Fruit fly (Drosophila melanogaster) whole organism, embryonic: ENCODE results near the gene Mkk4.

Experiments used
- CG1024 ChIP-seq: fragments of 200-800 bp; sonication (Bioruptor generic); IDR thresholded peaks from 2 replicates; pipeline ENCODE4 v1.3.6; 2022; ENCODE audit warnings: missing biosample characterization, missing genetic modification characterization
- CG11696 ChIP-seq: fragments of 200-800 bp; sonication (Bioruptor generic); IDR thresholded peaks from 2 replicates; pipeline ENCODE4 v1.3.6; 2022; ENCODE audit warnings: missing biosample characterization, missing genetic modification characterization
- CG12104 ChIP-seq: fragments of 200-800 bp; sonication (Bioruptor generic); optimal IDR thresholded peaks from 3 replicates; lab custom pipeline; 2016; ENCODE audit warnings: missing biosample characterization, missing genetic modification characterization
- CG12769 ChIP-seq: fragments of 200-800 bp; sonication (Bioruptor generic); optimal IDR thresholded peaks from 2 replicates; lab custom pipeline; 2019; ENCODE audit warnings: missing biosample characterization, mild to moderate bottlenecking, missing genetic modification characterization, moderate library complexity
- CG15696 ChIP-seq: fragments of 200-800 bp; sonication (Bioruptor generic); optimal IDR thresholded peaks from 2 replicates; lab custom pipeline; 2019; ENCODE audit warnings: missing biosample characterization, mild to moderate bottlenecking, missing genetic modification characterization, moderate library complexity
- CG17829 ChIP-seq: fragments of 200-800 bp; optimal IDR thresholded peaks from 2 replicates; lab custom pipeline; 2019; ENCODE audit warnings: missing biosample characterization, mild to moderate bottlenecking, missing genetic modification characterization, moderate library complexity
- CG18476 ChIP-seq: fragments of 200-800 bp; sonication (Bioruptor generic); optimal IDR thresholded peaks from 2 replicates; lab custom pipeline; 2016; ENCODE audit warnings: missing biosample characterization, mild to moderate bottlenecking, missing genetic modification characterization
- CG34422 ChIP-seq: fragments of 200-800 bp; sonication (Bioruptor generic); IDR thresholded peaks from 3 replicates; pipeline ENCODE4 v1.3.6; 2022; ENCODE audit warnings: missing biosample characterization, missing genetic modification characterization
- CG4854 ChIP-seq: fragments of 200-800 bp; sonication (Bioruptor generic); optimal IDR thresholded peaks from 2 replicates; lab custom pipeline; 2016; ENCODE audit warnings: missing biosample characterization, missing genetic modification characterization, inconsistent platforms
- CG5953 ChIP-seq: fragments of 200-800 bp; sonication (Bioruptor generic); IDR thresholded peaks from 2 replicates; pipeline ENCODE4 v1.3.6; 2022; ENCODE audit warnings: missing biosample characterization, missing genetic modification characterization
- CG6254 ChIP-seq: fragments of 200-800 bp; sonication (Bioruptor generic); optimal IDR thresholded peaks from 3 replicates; lab custom pipeline; 2017; ENCODE audit warnings: mild to moderate bottlenecking, missing biosample characterization, missing genetic modification reagents, missing genetic modification characterization
- CG7839 ChIP-seq: fragments of 200-800 bp; sonication (Bioruptor generic); optimal IDR thresholded peaks from 3 replicates; lab custom pipeline; 2018; ENCODE audit warnings: missing biosample characterization, mild to moderate bottlenecking, missing genetic modification characterization, moderate library complexity
- CG7963 ChIP-seq: fragments of 200-800 bp; sonication (Bioruptor generic); IDR thresholded peaks from 3 replicates; pipeline ENCODE4 v1.3.6; 2022; ENCODE audit warnings: missing biosample characterization, missing genetic modification characterization; ENCODE audit not compliant: partially characterized antibody
- CG9437 ChIP-seq: fragments of 200-800 bp; sonication (Bioruptor generic); optimal IDR thresholded peaks from 2 replicates; lab custom pipeline; 2018; ENCODE audit warnings: missing biosample characterization, mild to moderate bottlenecking, missing genetic modification characterization
- CG9932 ChIP-seq: fragments of 200-800 bp; sonication (Bioruptor generic); IDR thresholded peaks from 2 replicates; pipeline ENCODE4 v1.3.6; 2022; ENCODE audit warnings: missing biosample characterization, missing genetic modification characterization
- Dad ChIP-seq: fragments of 200-800 bp; sonication (Bioruptor generic); optimal IDR thresholded peaks from 3 replicates; lab custom pipeline; 2016; ENCODE audit warnings: missing biosample characterization, missing genetic modification characterization
- E2f2 ChIP-seq: fragments of 200-800 bp; sonication (Bioruptor generic); IDR thresholded peaks from 2 replicates; pipeline ENCODE4 v1.3.6; 2022; ENCODE audit warnings: missing biosample characterization, missing genetic modification characterization
- Fer1 ChIP-seq: fragments of 200-800 bp; sonication (Bioruptor generic); optimal IDR thresholded peaks from 2 replicates; lab custom pipeline; 2017; ENCODE audit warnings: missing biosample characterization, mild to moderate bottlenecking, missing genetic modification characterization
- H15 ChIP-seq: fragments of 200-800 bp; sonication (Bioruptor generic); IDR thresholded peaks from 3 replicates; pipeline ENCODE4 v1.3.6; 2022; ENCODE audit warnings: missing biosample characterization, missing genetic modification characterization
- H2.0 ChIP-seq: fragments of 200-800 bp; sonication (Bioruptor generic); IDR thresholded peaks from 2 replicates; pipeline ENCODE4 v1.3.6; 2022; ENCODE audit warnings: missing biosample characterization, missing genetic modification characterization
- HLH54F ChIP-seq: fragments of 200-800 bp; sonication (Bioruptor generic); optimal IDR thresholded peaks from 3 replicates; lab custom pipeline; 2016; ENCODE audit warnings: missing biosample characterization, missing genetic modification characterization
- Mad ChIP-seq: fragments of 200-800 bp; sonication (Bioruptor generic); optimal IDR thresholded peaks from 2 replicates; lab custom pipeline; 2016; ENCODE audit warnings: missing biosample characterization, missing genetic modification characterization
- NC2α ChIP-seq: fragments of 200-800 bp; sonication (Bioruptor generic); optimal IDR thresholded peaks from 2 replicates; lab custom pipeline; 2016; ENCODE audit warnings: missing biosample characterization, missing genetic modification characterization
- Opbp ChIP-seq: fragments of 200-800 bp; sonication (Bioruptor generic); IDR thresholded peaks from 3 replicates; pipeline ENCODE4 v1.3.6; 2022; ENCODE audit warnings: missing biosample characterization, missing genetic modification characterization; ENCODE audit not compliant: partially characterized antibody
- Pdp1 ChIP-seq, 2 experiments: fragments of 200-800 bp; sonication (Bioruptor generic); optimal IDR thresholded peaks; 3 replicates each; lab custom pipeline; 2016; ENCODE audit warnings: missing biosample characterization in 2 of 2, missing genetic modification characterization in 2 of 2, mild to moderate bottlenecking in 1 of 2, moderate library complexity in 1 of 2
- Poxn ChIP-seq: fragments of 200-800 bp; sonication (Bioruptor generic); IDR thresholded peaks from 2 replicates; pipeline ENCODE4 v1.3.6; 2022; ENCODE audit warnings: missing biosample characterization, missing genetic modification characterization
- Side ChIP-seq: fragments of 200-800 bp; sonication (Bioruptor generic); optimal IDR thresholded peaks from 2 replicates; lab custom pipeline; 2016; ENCODE audit warnings: missing biosample characterization, missing genetic modification characterization
- TFAM ChIP-seq: fragments of 200-800 bp; sonication (Bioruptor generic); optimal IDR thresholded peaks from 2 replicates; lab custom pipeline; 2017; ENCODE audit warnings: missing biosample characterization, missing genetic modification characterization, inconsistent platforms
- ato ChIP-seq: fragments of 200-800 bp; sonication (Bioruptor generic); IDR thresholded peaks from 2 replicates; pipeline ENCODE4 v1.3.6; 2022; ENCODE audit warnings: missing biosample characterization, missing genetic modification characterization; ENCODE audit not compliant: partially characterized antibody
- az2 ChIP-seq: fragments of 200-800 bp; sonication (Bioruptor generic); optimal IDR thresholded peaks from 3 replicates; lab custom pipeline; 2016; ENCODE audit warnings: missing biosample characterization, missing genetic modification characterization
- croc ChIP-seq: fragments of 200-800 bp; sonication (Bioruptor generic); conservative IDR thresholded peaks from 3 replicates; pipeline ENCODE4 v1.3.6; 2022; ENCODE audit warnings: missing biosample characterization, missing genetic modification characterization
- dm ChIP-seq: fragments of 200-800 bp; sonication (Bioruptor generic); optimal IDR thresholded peaks from 3 replicates; lab custom pipeline; 2016; ENCODE audit warnings: missing biosample characterization, missing genetic modification characterization
- en ChIP-seq: fragments of 200-800 bp; sonication (Bioruptor generic); optimal IDR thresholded peaks from 2 replicates; lab custom pipeline; 2016; ENCODE audit warnings: missing biosample characterization, missing genetic modification characterization
- eve ChIP-seq, 2 experiments: fragments of >200 bp; optimal IDR thresholded peaks; 2 replicates each; lab custom pipeline; 2017; ENCODE audit warnings: missing biosample characterization in 2 of 2, missing genetic modification characterization in 2 of 2
- gcm2 ChIP-seq: fragments of 200-800 bp; sonication (Bioruptor generic); optimal IDR thresholded peaks from 2 replicates; lab custom pipeline; 2016; ENCODE audit warnings: missing biosample characterization, missing genetic modification characterization
- grn ChIP-seq: fragments of 200-800 bp; sonication (Bioruptor generic); optimal IDR thresholded peaks from 3 replicates; lab custom pipeline; 2017; ENCODE audit warnings: missing biosample characterization, missing genetic modification characterization
- kah ChIP-seq: fragments of 200-800 bp; sonication (Bioruptor generic); optimal IDR thresholded peaks from 2 replicates; lab custom pipeline; 2018; ENCODE audit warnings: missing biosample characterization, mild to moderate bottlenecking, missing genetic modification characterization
- lilli ChIP-seq: fragments of 200-800 bp; sonication (Bioruptor generic); optimal IDR thresholded peaks from 3 replicates; lab custom pipeline; 2016; ENCODE audit warnings: missing biosample characterization, missing genetic modification characterization
- phol ChIP-seq: fragments of 200-800 bp; sonication (Bioruptor generic); optimal IDR thresholded peaks from 3 replicates; lab custom pipeline; 2018; ENCODE audit warnings: missing biosample characterization, mild to moderate bottlenecking, missing genetic modification characterization, moderate library complexity
- pita ChIP-seq: fragments of 200-800 bp; sonication (Bioruptor generic); optimal IDR thresholded peaks from 2 replicates; lab custom pipeline; 2017; ENCODE audit warnings: missing biosample characterization, mild to moderate bottlenecking, missing genetic modification characterization
- psq ChIP-seq: fragments of 200-800 bp; sonication (Bioruptor generic); optimal IDR thresholded peaks from 2 replicates; lab custom pipeline; 2017; ENCODE audit warnings: missing biosample characterization, missing genetic modification characterization
- schlank ChIP-seq: fragments of 200-800 bp; sonication (Bioruptor generic); optimal IDR thresholded peaks from 2 replicates; lab custom pipeline; 2018; ENCODE audit warnings: missing biosample characterization, mild to moderate bottlenecking, missing genetic modification characterization
- sens ChIP-seq: fragments of 200-800 bp; sonication (Bioruptor generic); peaks from one replicate; lab custom pipeline; 2016; ENCODE audit warnings: missing biosample characterization, missing genetic modification characterization
- sna ChIP-seq: fragments of 200-800 bp; sonication (Bioruptor generic); IDR thresholded peaks from 2 replicates; pipeline ENCODE4 v1.3.6; 2022; ENCODE audit warnings: missing biosample characterization, missing genetic modification characterization; ENCODE audit not compliant: partially characterized antibody
- stc ChIP-seq: fragments of 200-800 bp; sonication (Bioruptor generic); IDR thresholded peaks from 2 replicates; pipeline ENCODE4 v1.3.6; 2022; ENCODE audit warnings: missing biosample characterization, missing genetic modification characterization
- stwl ChIP-seq: fragments of 200-800 bp; sonication (Bioruptor generic); optimal IDR thresholded peaks from 3 replicates; lab custom pipeline; 2018; ENCODE audit warnings: missing biosample characterization, mild to moderate bottlenecking, missing genetic modification characterization, moderate library complexity
- twi ChIP-seq: fragments of 200-800 bp; optimal IDR thresholded peaks from 2 replicates; lab custom pipeline; 2019; ENCODE audit warnings: missing biosample characterization, mild to moderate bottlenecking, missing genetic modification characterization, moderate library complexity
- usp ChIP-seq: fragments of >200 bp; optimal IDR thresholded peaks from 2 replicates; lab custom pipeline; 2017; ENCODE audit warnings: missing biosample characterization, missing genetic modification characterization
- zfh1 ChIP-seq: fragments of 200-800 bp; sonication (Bioruptor generic); IDR thresholded peaks from 3 replicates; pipeline ENCODE4 v1.3.6; 2022; ENCODE audit warnings: missing biosample characterization, missing genetic modification characterization
- zfh2 ChIP-seq: fragments of 200-800 bp; sonication (Bioruptor generic); optimal IDR thresholded peaks from 2 replicates; lab custom pipeline; 2016; ENCODE audit warnings: missing biosample characterization, missing genetic modification characterization

Gene Mkk4

dm6 chr3R:8669029-8669707, 18.6 kb upstream of the Mkk4 start (continued):
- TF ChIP-seq CG7839 (tag; lab: Kevin White, UChicago) (peak; percentile 98), psq (GFP tag; lab: Kevin White, UChicago) (peak; percentile 88), pita (no peak), zfh1 (GFP tag; lab: Robert Waterston, UW) (peak; percentile 98), usp (GFP tag; lab: Kevin White, UChicago) (no peak), CG11696 (GFP tag; lab: Robert Waterston, UW) (peak; percentile 100), H2.0 (GFP tag; lab: Robert Waterston, UW) (peak; percentile 95), CG17829 (tag; lab: Kevin White, UChicago) (peak; percentile 99), twi (tag; lab: Kevin White, UChicago) (peak; percentile 91), CG34422 (peak; percentile 97), CG6254 (peak; percentile 97), CG15696 (peak; percentile 93), schlank (peak; percentile 96), E2f2 (GFP tag; lab: Robert Waterston, UW) (peak; percentile 84), sna (GFP tag; lab: Robert Waterston, UW) (no peak; the same call in 1 of the 2 replicates), az2 (GFP tag; lab: Kevin White, UChicago) (peak; percentile 98), Poxn (GFP tag; lab: Robert Waterston, UW) (peak; percentile 68), croc (GFP tag; lab: Robert Waterston, UW) (peak; percentile 90), CG18476 (GFP tag; lab: Kevin White, UChicago) (peak; percentile 98), en (GFP tag; lab: Kevin White, UChicago) (peak; percentile 96), gcm2 (peak; percentile 94), Pdp1 (GFP tag; optimal IDR thresholded peaks at IDR 0.05; lab: Kevin White, UChicago) (peak; percentile 94 to 97), CG4854 (GFP tag; lab: Kevin White, UChicago) (peak; percentile 96), Mad (GFP tag; lab: Kevin White, UChicago) (peak; percentile 96), grn (GFP tag; lab: Kevin White, UChicago) (peak; percentile 86), TFAM (GFP tag; lab: Kevin White, UChicago) (peak; percentile 87), CG9437 (peak; percentile 91), stc (peak; percentile 98), CG1024 (GFP tag; lab: Robert Waterston, UW) (peak; percentile 93), stwl (peak; percentile 80), ato (GFP tag; lab: Robert Waterston, UW) (peak; percentile 80), HLH54F (GFP tag; lab: Kevin White, UChicago) (peak; percentile 97), CG12769 (tag; lab: Kevin White, UChicago) (peak; percentile 99), CG5953 (peak; percentile 95), Opbp (GFP tag; lab: Robert Waterston, UW) (peak; percentile 96), lilli (peak; percentile 99), H15 (GFP tag; lab: Robert Waterston, UW) (peak; percentile 95), CG9932 (GFP tag; lab: Robert Waterston, UW) (peak; percentile 94), zfh2 (GFP tag; lab: Kevin White, UChicago) (peak; percentile 96), Side (GFP tag; lab: Kevin White, UChicago) (peak; percentile 98), sens (peak; percentile 100), Fer1 (GFP tag; lab: Kevin White, UChicago) (peak; percentile 99), Dad (GFP tag; lab: Kevin White, UChicago) (peak; percentile 97), dm (GFP tag; lab: Kevin White, UChicago) (peak; percentile 92), CG7963 (GFP tag; lab: Robert Waterston, UW) (peak; percentile 73), eve (GFP tag; optimal IDR thresholded peaks at IDR 0.05; lab: Kevin White, UChicago) (no peak), CG12104 (GFP tag; lab: Kevin White, UChicago) (peak; percentile 96), kah (peak; percentile 94), phol (tag; lab: Kevin White, UChicago) (peak; percentile 97), NC2α (GFP tag; lab: Kevin White, UChicago) (peak; percentile 97)
